Worm (Caenorhabditis elegans) whole organism, mixed stage, embryonic: Measurements from ENCODE around the gene M163.22.

ENCODE experiments used
- M03D4.4 ChIP-seq: sonication (generic microtip); optimal IDR thresholded peaks from 2 replicates; lab custom pipeline; 2017; ENCODE audit warnings: mild to moderate bottlenecking, missing genetic modification characterization, missing compliant biosample characterization
- bed-3 ChIP-seq: fragments of 200-800 bp; sonication (Bioruptor generic); optimal IDR thresholded peaks from 3 replicates; lab custom pipeline; 2018; ENCODE audit warnings: mild to moderate bottlenecking, missing genetic modification characterization, moderate library complexity, missing compliant biosample characterization
- blmp-1 ChIP-seq: fragments of 150-350 bp; optimal IDR thresholded peaks from 2 replicates; lab custom pipeline; 2014; ENCODE audit warnings: missing biosample characterization, missing genetic modification characterization
- ceh-43 ChIP-seq: fragments of 200-800 bp; sonication (Bioruptor generic); optimal IDR thresholded peaks from 2 replicates; lab custom pipeline; 2018; ENCODE audit warnings: mild to moderate bottlenecking, missing genetic modification characterization, moderate library complexity, missing compliant biosample characterization
- ceh-83 ChIP-seq: fragments of 200-800 bp; sonication (Bioruptor generic); optimal IDR thresholded peaks from 2 replicates; lab custom pipeline; 2018; ENCODE audit warnings: mild to moderate bottlenecking, missing genetic modification characterization, missing compliant biosample characterization
- ces-1 ChIP-seq: fragments of 150-350 bp; optimal IDR thresholded peaks from 2 replicates; lab custom pipeline; 2014; ENCODE audit warnings: missing biosample characterization, missing genetic modification reagents, missing genetic modification characterization
- cnd-1 ChIP-seq: fragments of 200-800 bp; sonication (Bioruptor generic); optimal IDR thresholded peaks from 2 replicates; lab custom pipeline; 2018; ENCODE audit warnings: mild to moderate bottlenecking, missing genetic modification characterization, missing compliant biosample characterization
- drap-1 ChIP-seq: fragments of 200-800 bp; sonication (Bioruptor generic); optimal IDR thresholded peaks from 3 replicates; lab custom pipeline; 2018; ENCODE audit warnings: mild to moderate bottlenecking, missing genetic modification characterization, missing compliant biosample characterization
- elt-1 ChIP-seq: sonication (generic microtip); optimal IDR thresholded peaks from 2 replicates; lab custom pipeline; 2017; ENCODE audit warnings: missing genetic modification characterization, mild to moderate bottlenecking, missing compliant biosample characterization, antibody characterized with exemption, moderate library complexity, borderline replicate concordance; ENCODE audit not compliant: insufficient read depth
- elt-3 ChIP-seq: fragments of 150-350 bp; optimal IDR thresholded peaks from 2 replicates; lab custom pipeline; 2014; ENCODE audit warnings: missing biosample characterization, missing genetic modification characterization
- flh-1 ChIP-seq: fragments of 200-800 bp; sonication (Bioruptor generic); optimal IDR thresholded peaks from 2 replicates; lab custom pipeline; 2018; ENCODE audit warnings: mild to moderate bottlenecking, missing genetic modification characterization, moderate library complexity, missing compliant biosample characterization
- ham-2 ChIP-seq: fragments of 200-800 bp; sonication (Bioruptor generic); optimal IDR thresholded peaks from 2 replicates; lab custom pipeline; 2018; ENCODE audit warnings: mild to moderate bottlenecking, missing genetic modification characterization, missing compliant biosample characterization
- hlh-1 ChIP-seq: fragments of 150-350 bp; optimal IDR thresholded peaks from 2 replicates; lab custom pipeline; 2014; ENCODE audit warnings: missing biosample characterization, missing genetic modification reagents, missing genetic modification characterization
- lin-13 ChIP-seq: fragments of 150-350 bp; optimal IDR thresholded peaks from 2 replicates; lab custom pipeline; 2014; ENCODE audit warnings: missing biosample characterization, missing genetic modification characterization
- lin-32 ChIP-seq: fragments of 200-800 bp; sonication (Bioruptor generic); optimal IDR thresholded peaks from 2 replicates; lab custom pipeline; 2018; ENCODE audit warnings: mild to moderate bottlenecking, missing genetic modification characterization, missing compliant biosample characterization
- lsy-2 ChIP-seq: fragments of 150-350 bp; optimal IDR thresholded peaks from 2 replicates; lab custom pipeline; 2014; ENCODE audit warnings: missing biosample characterization, missing genetic modification characterization
- mep-1 ChIP-seq: fragments of 150-350 bp; optimal IDR thresholded peaks from 2 replicates; lab custom pipeline; 2017; ENCODE audit warnings: missing biosample characterization, missing genetic modification reagents, missing genetic modification characterization, inconsistent platforms
- nhr-12 ChIP-seq: fragments of 150-350 bp; optimal IDR thresholded peaks from 2 replicates; lab custom pipeline; 2014; ENCODE audit warnings: missing biosample characterization, missing genetic modification characterization
- nhr-2 ChIP-seq: fragments of 150-350 bp; optimal IDR thresholded peaks from 2 replicates; lab custom pipeline; 2014; ENCODE audit warnings: missing biosample characterization, missing genetic modification characterization
- nhr-237 ChIP-seq: fragments of 150-350 bp; optimal IDR thresholded peaks from 2 replicates; lab custom pipeline; 2014; ENCODE audit warnings: missing biosample characterization, missing genetic modification characterization
- nhr-28 ChIP-seq: fragments of 150-350 bp; optimal IDR thresholded peaks from 2 replicates; lab custom pipeline; 2014; ENCODE audit warnings: missing biosample characterization, missing genetic modification characterization
- nhr-76 ChIP-seq: sonication (generic microtip); optimal IDR thresholded peaks from 2 replicates; lab custom pipeline; 2017; ENCODE audit warnings: missing biosample characterization, missing genetic modification characterization
- sem-2 ChIP-seq: fragments of 200-800 bp; sonication (Bioruptor generic); optimal IDR thresholded peaks from 2 replicates; lab custom pipeline; 2018; ENCODE audit warnings: mild to moderate bottlenecking, missing genetic modification characterization, missing compliant biosample characterization
- snpc-4 ChIP-seq: fragments of 150-350 bp; optimal IDR thresholded peaks from 2 replicates; lab custom pipeline; 2014; ENCODE audit warnings: missing biosample characterization, missing genetic modification characterization
- sptf-1 ChIP-seq: sonication (generic microtip); optimal IDR thresholded peaks from 2 replicates; lab custom pipeline; 2017; ENCODE audit warnings: mild to moderate bottlenecking, missing genetic modification characterization, moderate library complexity, missing compliant biosample characterization
- tbx-8 ChIP-seq: fragments of 200-800 bp; sonication (Bioruptor generic); optimal IDR thresholded peaks from 2 replicates; lab custom pipeline; 2018; ENCODE audit warnings: mild to moderate bottlenecking, missing genetic modification characterization, moderate library complexity, missing compliant biosample characterization
- unc-120 ChIP-seq: sonication (generic microtip); optimal IDR thresholded peaks from 2 replicates; lab custom pipeline; 2017; ENCODE audit warnings: missing genetic modification characterization, missing compliant biosample characterization; ENCODE audit not compliant: poor library complexity, severe bottlenecking
- unc-39 ChIP-seq: fragments of 150-350 bp; optimal IDR thresholded peaks from 2 replicates; lab custom pipeline; 2014; ENCODE audit warnings: missing biosample characterization, missing genetic modification characterization
- unc-62 ChIP-seq: fragments of 150-350 bp; optimal IDR thresholded peaks from 2 replicates; lab custom pipeline; 2014; ENCODE audit warnings: missing biosample characterization, missing genetic modification reagents, missing genetic modification characterization
- zip-8 ChIP-seq: fragments of 150-350 bp; optimal IDR thresholded peaks from 2 replicates; lab custom pipeline; 2014; ENCODE audit warnings: missing biosample characterization, missing genetic modification characterization
- ztf-11 ChIP-seq: fragments of 150-350 bp; optimal IDR thresholded peaks from 2 replicates; lab custom pipeline; 2014; ENCODE audit warnings: missing biosample characterization, missing genetic modification characterization

The M163.22 gene

DNA sequence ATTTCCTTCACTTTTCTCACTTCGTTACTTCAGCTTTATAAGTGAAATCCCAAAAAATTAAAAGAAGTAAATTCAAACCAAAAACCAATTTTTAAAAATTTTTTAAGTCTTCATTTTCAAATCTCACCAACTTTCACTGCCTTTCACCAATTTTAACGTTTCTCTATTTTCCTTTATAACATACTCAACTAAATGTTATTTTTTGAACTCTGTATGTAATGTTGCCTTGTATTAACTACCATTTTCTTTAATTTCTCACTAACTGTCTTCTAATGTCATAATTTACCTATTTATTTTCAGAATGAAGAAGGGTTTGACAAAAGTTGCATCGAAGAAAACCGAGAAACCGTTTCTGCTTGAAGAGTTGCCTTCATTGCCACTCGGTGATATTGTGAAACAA, 21.0 kb upstream of the M163.22 start, which contains the start of gene F23D12.4:
F23D12.4 (plus strand) TSS at position 301 of the 400 bp plus-strand sequence.
- TF ChIP-seq sem-2 (GFP tag; lab: Kevin White, UChicago) (no peak), elt-1 (tag; lab: Kevin White, UChicago) (no peak), nhr-12 (no peak), mep-1 (tag; lab: Kevin White, UChicago) (no peak), bed-3 (GFP tag; lab: Kevin White, UChicago) (no peak), unc-120 (tag; lab: Kevin White, UChicago) (no peak), nhr-76 (no peak), unc-39 (tag; lab: Kevin White, UChicago) (no peak), snpc-4 (tag; lab: Kevin White, UChicago) (no peak), sptf-1 (tag; lab: Kevin White, UChicago) (no peak), ceh-43 (GFP tag; lab: Kevin White, UChicago) (no peak), nhr-237 (tag; lab: Kevin White, UChicago) (no peak), ceh-83 (no peak), lsy-2 (tag; lab: Kevin White, UChicago) (no peak)

DNA sequence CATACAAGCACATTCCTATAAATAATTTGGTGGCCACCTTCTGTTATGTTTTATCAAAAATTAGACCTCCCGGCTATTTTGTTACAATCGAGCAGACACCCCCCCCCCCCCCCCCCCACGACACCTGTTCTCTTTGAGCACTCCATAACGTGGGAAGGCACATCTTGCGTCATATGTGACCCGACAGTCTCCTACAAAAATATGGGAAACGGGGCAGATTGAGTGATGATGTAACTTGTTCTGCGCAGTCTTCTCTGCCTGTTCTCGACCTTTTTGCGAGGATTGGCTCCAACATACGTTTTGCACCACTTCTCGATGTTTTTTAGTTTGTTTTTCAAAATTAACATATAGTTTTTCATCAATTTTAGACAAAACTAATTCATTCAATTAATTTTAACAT, 18.2 kb upstream of the M163.22 start:
- peak; percentile 88 for TF ChIP-seq zip-8 (tag; lab: Kevin White, UChicago)
- no peak for TF ChIP-seq blmp-1 (tag; lab: Kevin White, UChicago)
- TF ChIP-seq nhr-76, result no peak
- TF ChIP-seq lin-13 (tag; lab: Kevin White, UChicago), result no peak
- TF ChIP-seq elt-3, result no peak
- TF ChIP-seq hlh-1 (tag; lab: Kevin White, UChicago), result peak; percentile 33
- peak; percentile 54 for TF ChIP-seq nhr-2 (tag; lab: Kevin White, UChicago)
- TF ChIP-seq cnd-1 (tag; lab: Kevin White, UChicago), result peak; percentile 52
- no peak for TF ChIP-seq ham-2

DNA sequence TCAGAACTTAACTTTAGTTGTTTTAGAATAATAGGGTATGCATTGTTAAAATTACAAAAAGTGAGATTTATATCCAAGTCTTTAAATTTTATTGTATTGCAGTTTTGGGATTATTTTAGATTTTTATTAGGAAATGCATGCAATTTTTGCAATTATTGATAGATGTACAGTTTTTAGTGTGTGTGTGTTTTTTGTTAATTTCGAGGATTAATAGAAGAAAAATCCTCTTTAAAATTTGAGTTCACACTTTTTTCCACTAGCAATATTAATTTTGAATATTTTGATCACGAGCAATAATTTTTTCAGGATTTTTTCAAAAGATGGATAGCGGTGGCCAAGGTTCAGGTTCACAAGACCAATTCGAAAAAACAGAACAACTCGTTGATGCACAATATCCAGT, 17.8 kb upstream of the M163.22 start, which contains the start of gene jmjd-3.2:
jmjd-3.2 (plus strand) TSS at position 301 of the 400 bp plus-strand sequence.
- no peak for TF ChIP-seq blmp-1 (tag; lab: Kevin White, UChicago)
- TF ChIP-seq ztf-11 (tag; lab: Kevin White, UChicago), result no peak
- TF ChIP-seq cnd-1 (tag; lab: Kevin White, UChicago), result no peak

DNA sequence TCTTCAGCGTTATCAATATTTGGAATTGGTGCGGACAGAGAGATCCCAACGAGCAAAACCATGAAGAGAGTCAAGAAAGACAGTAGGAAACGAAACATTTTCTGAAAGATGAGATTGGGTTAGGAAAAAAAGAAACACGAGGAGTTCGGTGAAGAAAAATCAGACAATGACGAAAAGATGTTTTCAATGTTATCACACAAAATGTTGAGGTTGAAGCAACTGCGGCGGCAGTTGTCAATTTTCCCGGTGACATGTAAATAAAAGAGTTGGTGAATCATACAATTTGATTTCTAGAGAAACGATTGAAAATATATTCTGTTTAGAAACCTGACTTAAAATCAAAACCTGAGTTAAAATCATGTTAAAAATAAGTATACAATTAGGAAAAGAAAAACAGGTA, 12.0 kb upstream of the M163.22 start, which contains the start of gene F23D12.7:
F23D12.7 (minus strand) TSS at position 101 of the 400 bp plus-strand sequence.
- no peak for TF ChIP-seq cnd-1 (tag; lab: Kevin White, UChicago)
- no peak for TF ChIP-seq flh-1 (GFP tag; lab: Kevin White, UChicago)
- no peak for TF ChIP-seq sptf-1 (tag; lab: Kevin White, UChicago)
- TF ChIP-seq hlh-1 (tag; lab: Kevin White, UChicago), result peak; percentile 52
- TF ChIP-seq elt-1 (tag; lab: Kevin White, UChicago), result no peak
- no peak for TF ChIP-seq elt-3
- TF ChIP-seq nhr-28 (tag; lab: Kevin White, UChicago), result no peak

DNA sequence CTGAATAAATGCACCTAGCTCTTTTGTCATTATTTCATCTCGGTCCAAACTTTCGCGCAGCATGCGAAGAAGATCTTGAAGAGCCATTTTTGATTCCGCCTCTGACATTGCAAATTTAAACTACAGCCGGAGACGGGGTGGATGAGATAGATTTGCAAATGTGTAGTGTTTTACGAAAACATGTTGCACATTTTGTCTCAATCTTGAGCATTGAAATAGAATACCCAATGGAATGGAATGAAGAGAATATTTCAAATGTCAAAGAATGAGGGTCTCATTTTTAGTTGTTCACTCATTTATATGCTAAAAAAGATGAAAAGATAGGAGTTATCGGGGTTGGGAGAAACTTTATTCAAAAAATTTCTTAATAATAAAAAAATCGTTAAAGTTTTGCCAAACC, 10.3 kb upstream of the M163.22 start, which contains the start of gene Y66C5A.1:
Y66C5A.1 (minus strand) TSS at position 101 of the 400 bp plus-strand sequence.
- TF ChIP-seq ham-2, result no peak
- no peak for TF ChIP-seq M03D4.4 (tag; lab: Kevin White, UChicago)
- no peak for TF ChIP-seq hlh-1 (tag; lab: Kevin White, UChicago)
- no peak for TF ChIP-seq lsy-2 (tag; lab: Kevin White, UChicago)
- no peak for TF ChIP-seq nhr-28 (tag; lab: Kevin White, UChicago)
- no peak for TF ChIP-seq unc-39 (tag; lab: Kevin White, UChicago)
- TF ChIP-seq, all 35 proteins: peak for 0

DNA sequence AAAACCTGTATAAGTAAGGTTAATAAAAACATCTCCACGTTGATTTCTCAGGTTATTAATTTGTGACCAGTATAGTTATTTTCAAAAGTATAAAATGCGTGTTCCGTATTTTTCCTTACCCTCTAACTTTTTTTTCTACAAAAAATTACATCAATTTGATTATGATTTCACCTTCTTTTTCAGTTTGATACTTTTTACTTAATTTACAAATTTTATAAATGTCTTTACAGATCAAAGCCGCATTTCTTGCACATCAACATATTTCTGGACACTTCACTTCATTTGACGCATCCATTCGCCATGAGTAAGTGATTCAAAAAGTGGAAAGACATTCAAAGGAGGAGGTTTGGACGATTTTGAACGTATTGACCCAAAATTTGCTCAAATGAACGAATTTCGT, 5.3 kb upstream of the M163.22 start, which contains the start of gene Y66C5A.2:
Y66C5A.2 (plus strand) TSS at position 301 of the 400 bp plus-strand sequence.
- TF ChIP-seq flh-1 (GFP tag; lab: Kevin White, UChicago) (no peak), hlh-1 (tag; lab: Kevin White, UChicago) (no peak), unc-120 (tag; lab: Kevin White, UChicago) (no peak), ztf-11 (tag; lab: Kevin White, UChicago) (no peak)

DNA sequence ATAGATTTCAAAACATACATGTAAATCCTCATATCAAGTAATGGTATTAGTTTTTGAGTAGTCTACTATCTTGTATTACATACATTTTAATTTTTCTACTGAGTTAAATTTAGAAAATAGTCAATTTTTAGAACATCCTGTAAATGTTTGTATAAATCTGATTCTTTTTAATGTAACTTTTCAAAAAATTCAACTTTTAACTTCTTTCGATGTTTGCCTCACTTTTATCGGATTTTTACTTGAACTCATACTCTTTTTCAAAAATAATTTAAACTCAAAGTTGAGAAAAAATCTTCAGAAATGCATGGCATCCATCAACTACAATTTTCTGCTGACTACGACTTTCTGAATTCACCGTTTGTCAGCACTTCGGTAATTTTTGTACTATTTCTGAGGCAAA, 1.2 kb upstream of the M163.22 start, which contains the start of gene M163.7:
M163.7 (plus strand) TSS at position 301 of the 400 bp plus-strand sequence.
- no peak for TF ChIP-seq unc-120 (tag; lab: Kevin White, UChicago)
- TF ChIP-seq sem-2 (GFP tag; lab: Kevin White, UChicago), result no peak
- TF ChIP-seq lin-32 (GFP tag; lab: Kevin White, UChicago), result no peak
- no peak for TF ChIP-seq ces-1 (GFP tag; lab: Kevin White, UChicago)
- no peak for TF ChIP-seq blmp-1 (tag; lab: Kevin White, UChicago)
- TF ChIP-seq nhr-12, result no peak
- TF ChIP-seq elt-1 (tag; lab: Kevin White, UChicago), result no peak
- TF ChIP-seq bed-3 (GFP tag; lab: Kevin White, UChicago), result no peak
- no peak for TF ChIP-seq lsy-2 (tag; lab: Kevin White, UChicago)
- TF ChIP-seq unc-62, result no peak
- no peak for TF ChIP-seq ztf-11 (tag; lab: Kevin White, UChicago)
- TF ChIP-seq drap-1 (GFP tag; lab: Kevin White, UChicago), result no peak
- TF ChIP-seq unc-39 (tag; lab: Kevin White, UChicago), result no peak
- no peak for TF ChIP-seq nhr-237 (tag; lab: Kevin White, UChicago)
- no peak for TF ChIP-seq nhr-28 (tag; lab: Kevin White, UChicago)
- TF ChIP-seq tbx-8 (GFP tag; lab: Kevin White, UChicago), result no peak
- TF ChIP-seq elt-3, result no peak
